Worm (Caenorhabditis elegans) whole organism, L4 larva: Measurements from ENCODE around the gene F41E6.17.

Source experiments
- fkh-10 ChIP-seq: fragments of 150-350 bp; optimal IDR thresholded peaks from 2 replicates; lab custom pipeline; 2014; ENCODE audit warnings: missing biosample characterization, missing genetic modification reagents, missing genetic modification characterization
- fos-1 ChIP-seq: fragments of 150-350 bp; optimal IDR thresholded peaks from 2 replicates; lab custom pipeline; 2014; ENCODE audit warnings: missing biosample characterization, missing genetic modification characterization
- lin-29 ChIP-seq: fragments of 200-800 bp; sonication (Bioruptor generic); IDR thresholded peaks from 2 replicates; pipeline ENCODE4 v1.3.6; 2022; ENCODE audit warnings: missing genetic modification reagents, missing genetic modification characterization, missing compliant biosample characterization
- nhr-10 ChIP-seq: fragments of 150-350 bp; optimal IDR thresholded peaks from 2 replicates; lab custom pipeline; 2014; ENCODE audit warnings: missing biosample characterization, missing genetic modification characterization

DNA sequence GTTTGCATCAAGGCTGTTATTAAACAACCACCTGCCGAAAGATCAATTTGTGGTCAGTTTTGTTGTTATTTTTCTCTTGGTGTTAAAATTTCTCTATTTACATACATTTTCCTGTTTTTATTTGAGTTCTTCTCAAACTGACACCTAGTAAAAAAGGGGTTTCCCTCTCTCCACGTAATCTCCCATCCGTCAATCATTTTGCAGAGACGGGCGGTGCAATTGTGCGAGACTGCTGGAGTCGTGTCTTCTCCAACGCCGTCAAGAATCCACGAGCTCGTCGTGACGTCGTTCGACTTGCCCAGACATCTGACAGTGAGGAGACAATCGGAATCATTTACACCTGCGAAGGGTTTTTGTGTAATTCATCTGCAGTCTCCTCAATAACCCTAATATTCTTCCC, 2.5 kb downstream of the F41E6.17 start:
- TF ChIP-seq nhr-10 (tag; lab: Kevin White, UChicago) (no peak), fos-1 (tag; lab: Kevin White, UChicago) (no peak), fkh-10 (GFP tag; lab: Kevin White, UChicago) (no peak), lin-29 (no peak)
